Fruit fly (Drosophila melanogaster): ENCODE results near the gene sqd.

sqd gene

dm6 chr3R:13592557-13592956, 53.5 kb downstream of the sqd start, which contains the start of gene CG14369:
TSS of gene CG14369 (minus strand) at chr3R:13592657.
- TF ChIP-seq CG3281 (GFP tag; optimal IDR thresholded peaks at IDR 0.05) (no peak), z (GFP tag; IDR thresholded peaks at IDR 0.05) (no peak), Spps (tag; optimal IDR thresholded peaks at IDR 0.05) (no peak), CG8290 (GFP tag; optimal IDR thresholded peaks at IDR 0.05) (no peak), CG8290 (tag; optimal IDR thresholded peaks at IDR 0.05) (no peak), CG10543 (GFP tag; optimal IDR thresholded peaks at IDR 0.05) (no peak), CG2202 (tag; optimal IDR thresholded peaks at IDR 0.05) (no peak), dm (GFP tag; optimal IDR thresholded peaks at IDR 0.05) (no peak), knrl (GFP tag; IDR thresholded peaks at IDR 0.05; ENCODE audit: partially characterized antibody) (no peak), CG8924 (tag; optimal IDR thresholded peaks at IDR 0.05) (no peak), Nf-YB (GFP tag; optimal IDR thresholded peaks at IDR 0.05) (no peak), CG31388 (GFP tag; optimal IDR thresholded peaks at IDR 0.05) (no peak), E2f1 (GFP tag; IDR thresholded peaks at IDR 0.05) (no peak), cato (GFP tag; optimal IDR thresholded peaks at IDR 0.05; ENCODE audit: borderline replicate concordance) (no peak), CG12769 (tag; optimal IDR thresholded peaks at IDR 0.05) (no peak), CG17829 (tag; optimal IDR thresholded peaks at IDR 0.05) (no peak)

dm6 chr3R:13587697-13588096, 58.4 kb downstream of the sqd start, which contains the start of gene CG14370:
TSS of gene CG14370 (plus strand) at chr3R:13587997.
- TF ChIP-seq Xbp1 (GFP tag; optimal IDR thresholded peaks at IDR 0.05), result no peak
